Fruit fly (Drosophila melanogaster) whole organism, embryonic: ENCODE data around the gene SLC5A11.

Experiments
- Adf1 ChIP-seq: fragments of 200-800 bp; sonication (Bioruptor generic); IDR thresholded peaks from 2 replicates; pipeline ENCODE4 v1.3.6; 2022; ENCODE audit warnings: missing biosample characterization, missing genetic modification characterization
- CG10267 ChIP-seq: fragments of 200-800 bp; sonication (Bioruptor generic); optimal IDR thresholded peaks from 2 replicates; lab custom pipeline; 2018; ENCODE audit warnings: missing biosample characterization, mild to moderate bottlenecking, missing genetic modification characterization, moderate library complexity
- CG11456 ChIP-seq: fragments of 200-800 bp; sonication (Bioruptor generic); IDR thresholded peaks from 3 replicates; pipeline ENCODE4 v1.3.6; 2022; ENCODE audit warnings: missing biosample characterization, missing genetic modification characterization
- CG12659 ChIP-seq: fragments of 200-800 bp; sonication (Bioruptor generic); optimal IDR thresholded peaks from 3 replicates; lab custom pipeline; 2017; ENCODE audit warnings: mild to moderate bottlenecking, missing biosample characterization, missing genetic modification reagents, missing genetic modification characterization
- CG13296 ChIP-seq: fragments of 200-800 bp; sonication (Bioruptor generic); optimal IDR thresholded peaks from 3 replicates; lab custom pipeline; 2018; ENCODE audit warnings: missing biosample characterization, mild to moderate bottlenecking, missing genetic modification characterization
- CG13424 ChIP-seq: fragments of 200-800 bp; sonication (Bioruptor generic); optimal IDR thresholded peaks from 2 replicates; lab custom pipeline; 2019; ENCODE audit warnings: missing biosample characterization, mild to moderate bottlenecking, missing genetic modification characterization, moderate library complexity
- CG14014 ChIP-seq: fragments of 200-800 bp; sonication (Bioruptor generic); IDR thresholded peaks from 2 replicates; pipeline ENCODE4 v1.3.6; 2022; ENCODE audit warnings: missing biosample characterization, missing genetic modification characterization
- CG15601 ChIP-seq: fragments of 200-800 bp; sonication (Bioruptor generic); optimal IDR thresholded peaks from 3 replicates; lab custom pipeline; 2019; ENCODE audit warnings: missing biosample characterization, mild to moderate bottlenecking, missing genetic modification characterization, moderate library complexity
- CG16815 ChIP-seq: fragments of 200-800 bp; sonication (Bioruptor generic); optimal IDR thresholded peaks from 3 replicates; lab custom pipeline; 2017; ENCODE audit warnings: missing biosample characterization, mild to moderate bottlenecking, missing genetic modification characterization
- CG17328 ChIP-seq: fragments of 200-800 bp; sonication (Bioruptor generic); IDR thresholded peaks from 2 replicates; pipeline ENCODE4 v1.3.6; 2022; ENCODE audit warnings: missing biosample characterization, missing genetic modification characterization
- CG17568 ChIP-seq: fragments of 200-800 bp; sonication (Bioruptor generic); optimal IDR thresholded peaks from 2 replicates; lab custom pipeline; 2018; ENCODE audit warnings: missing biosample characterization, mild to moderate bottlenecking, missing genetic modification characterization, moderate library complexity
- CG2202 ChIP-seq: fragments of 200-800 bp; sonication (Bioruptor generic); optimal IDR thresholded peaks from 2 replicates; lab custom pipeline; 2018; ENCODE audit warnings: missing biosample characterization, mild to moderate bottlenecking, missing genetic modification characterization
- CG31441 ChIP-seq: fragments of 200-800 bp; sonication (Bioruptor generic); IDR thresholded peaks from 2 replicates; pipeline ENCODE4 v1.3.6; 2022; ENCODE audit warnings: missing biosample characterization, missing genetic modification characterization
- CG3847 ChIP-seq: fragments of 200-800 bp; sonication (Bioruptor generic); IDR thresholded peaks from 2 replicates; pipeline ENCODE4 v1.3.6; 2022; ENCODE audit warnings: missing biosample characterization, missing genetic modification characterization
- CG4617 ChIP-seq: fragments of 200-800 bp; sonication (Bioruptor generic); optimal IDR thresholded peaks from 3 replicates; lab custom pipeline; 2016; ENCODE audit warnings: missing biosample characterization, missing genetic modification characterization, borderline replicate concordance
- CG6765 ChIP-seq: fragments of 200-800 bp; sonication (Bioruptor generic); optimal IDR thresholded peaks from 3 replicates; lab custom pipeline; 2017; ENCODE audit warnings: missing biosample characterization, mild to moderate bottlenecking, missing genetic modification characterization
- CG7839 ChIP-seq: fragments of 200-800 bp; sonication (Bioruptor generic); optimal IDR thresholded peaks from 3 replicates; lab custom pipeline; 2018; ENCODE audit warnings: missing biosample characterization, mild to moderate bottlenecking, missing genetic modification characterization, moderate library complexity
- CG8924 ChIP-seq: fragments of 200-800 bp; optimal IDR thresholded peaks from 3 replicates; lab custom pipeline; 2019; ENCODE audit warnings: missing biosample characterization, mild to moderate bottlenecking, missing genetic modification characterization, moderate library complexity
- CG9817 ChIP-seq: fragments of 200-800 bp; sonication (Bioruptor generic); optimal IDR thresholded peaks from 2 replicates; lab custom pipeline; 2018; ENCODE audit warnings: missing biosample characterization, mild to moderate bottlenecking, missing genetic modification characterization, moderate library complexity
- CkIIα-i1 ChIP-seq: fragments of 200-800 bp; sonication (Bioruptor generic); IDR thresholded peaks from 2 replicates; pipeline ENCODE4 v1.3.6; 2022; ENCODE audit warnings: missing biosample characterization, missing genetic modification characterization
- Dip2 ChIP-seq: fragments of 200-800 bp; sonication (Bioruptor generic); IDR thresholded peaks from 2 replicates; pipeline ENCODE4 v1.3.6; 2022; ENCODE audit warnings: missing biosample characterization, missing genetic modification characterization
- Dip3 ChIP-seq: fragments of 200-800 bp; sonication (Bioruptor generic); optimal IDR thresholded peaks from 3 replicates; lab custom pipeline; 2016; ENCODE audit warnings: missing biosample characterization, missing genetic modification characterization
- Gsc ChIP-seq: fragments of 200-800 bp; sonication (Bioruptor generic); IDR thresholded peaks from 2 replicates; pipeline ENCODE4 v1.3.6; 2022; ENCODE audit warnings: missing biosample characterization, missing genetic modification characterization
- HLHmδ ChIP-seq: fragments of 200-800 bp; sonication (Bioruptor generic); optimal IDR thresholded peaks from 2 replicates; lab custom pipeline; 2018; ENCODE audit warnings: missing biosample characterization, mild to moderate bottlenecking, missing genetic modification characterization, moderate library complexity
- Hey ChIP-seq: fragments of 200-800 bp; sonication (Bioruptor generic); optimal IDR thresholded peaks from 3 replicates; lab custom pipeline; 2018; ENCODE audit warnings: missing biosample characterization, mild to moderate bottlenecking, missing genetic modification characterization
- Hr78 ChIP-seq, 2 experiments: fragments of 200-800 bp in 1 of 2; fragments of >200 bp in 1 of 2; sonication (Bioruptor generic) in 1 of 2; optimal IDR thresholded peaks; 2 replicates each; lab custom pipeline; 2017 to 2019; ENCODE audit warnings: missing biosample characterization in 2 of 2, missing genetic modification characterization in 2 of 2, mild to moderate bottlenecking in 1 of 2, moderate library complexity in 1 of 2
- Kr ChIP-seq: fragments of 200-800 bp; sonication (Bioruptor generic); optimal IDR thresholded peaks from 2 replicates; lab custom pipeline; 2017; ENCODE audit warnings: missing biosample characterization, mild to moderate bottlenecking, missing genetic modification characterization
- Lim3 ChIP-seq: fragments of 200-800 bp; sonication (Bioruptor generic); IDR thresholded peaks from 2 replicates; pipeline ENCODE4 v1.3.6; 2022; ENCODE audit warnings: missing biosample characterization, missing genetic modification characterization
- MBD-R2 ChIP-seq: fragments of 200-800 bp; sonication (Bioruptor generic); IDR thresholded peaks from 2 replicates; pipeline ENCODE4 v1.3.6; 2022; ENCODE audit warnings: missing biosample characterization, missing genetic modification characterization
- Nf-YB ChIP-seq: fragments of 200-800 bp; sonication (Bioruptor generic); optimal IDR thresholded peaks from 3 replicates; lab custom pipeline; 2019; ENCODE audit warnings: missing biosample characterization, mild to moderate bottlenecking, missing genetic modification characterization, moderate library complexity
- Opbp ChIP-seq: fragments of 200-800 bp; sonication (Bioruptor generic); IDR thresholded peaks from 3 replicates; pipeline ENCODE4 v1.3.6; 2022; ENCODE audit warnings: missing biosample characterization, missing genetic modification characterization; ENCODE audit not compliant: partially characterized antibody
- Sox100B ChIP-seq: fragments of 200-800 bp; sonication (Bioruptor generic); optimal IDR thresholded peaks from 3 replicates; lab custom pipeline; 2018; ENCODE audit warnings: missing biosample characterization, mild to moderate bottlenecking, missing genetic modification characterization
- Sox102F ChIP-seq: fragments of 200-800 bp; sonication (Bioruptor generic); optimal IDR thresholded peaks from 2 replicates; lab custom pipeline; 2018; ENCODE audit warnings: missing biosample characterization, mild to moderate bottlenecking, missing genetic modification characterization, moderate library complexity
- Sry-δ ChIP-seq: fragments of 200-800 bp; sonication (Bioruptor generic); optimal IDR thresholded peaks from 2 replicates; lab custom pipeline; 2016; ENCODE audit warnings: missing biosample characterization, missing genetic modification characterization
- br ChIP-seq: fragments of >200 bp; optimal IDR thresholded peaks from 2 replicates; lab custom pipeline; 2017
- croc ChIP-seq: fragments of 200-800 bp; sonication (Bioruptor generic); conservative IDR thresholded peaks from 3 replicates; pipeline ENCODE4 v1.3.6; 2022; ENCODE audit warnings: missing biosample characterization, missing genetic modification characterization
- dimm ChIP-seq: fragments of 200-800 bp; sonication (Bioruptor generic); IDR thresholded peaks from 2 replicates; pipeline ENCODE4 v1.3.6; 2022; ENCODE audit warnings: missing biosample characterization, missing genetic modification characterization
- emc ChIP-seq: fragments of 200-800 bp; sonication (Bioruptor generic); optimal IDR thresholded peaks from 2 replicates; lab custom pipeline; 2016; ENCODE audit warnings: missing biosample characterization, missing genetic modification characterization
- hbn ChIP-seq: fragments of 200-800 bp; sonication (Bioruptor generic); IDR thresholded peaks from 2 replicates; pipeline ENCODE4 v1.3.6; 2022; ENCODE audit warnings: missing biosample characterization, missing genetic modification characterization; ENCODE audit not compliant: partially characterized antibody
- jumu ChIP-seq: fragments of 200-800 bp; sonication (Bioruptor generic); optimal IDR thresholded peaks from 3 replicates; lab custom pipeline; 2016; ENCODE audit warnings: missing biosample characterization, missing genetic modification characterization
- knrl ChIP-seq: fragments of 200-800 bp; sonication (Bioruptor generic); IDR thresholded peaks from 3 replicates; pipeline ENCODE4 v1.3.6; 2022; ENCODE audit warnings: missing biosample characterization, missing genetic modification characterization; ENCODE audit not compliant: partially characterized antibody
- lbe ChIP-seq: fragments of 200-800 bp; sonication (Bioruptor generic); optimal IDR thresholded peaks from 2 replicates; lab custom pipeline; 2016; ENCODE audit warnings: missing biosample characterization, mild to moderate bottlenecking, missing genetic modification characterization
- lola ChIP-seq, 3 experiments: fragments of >200 bp in 2 of 3; fragments of 200-800 bp in 1 of 3; sonication (Bioruptor generic) in 1 of 3; optimal IDR thresholded peaks; 2 replicates each; lab custom pipeline; 2017 to 2019; ENCODE audit warnings: missing biosample characterization in 3 of 3, missing genetic modification characterization in 3 of 3, mild to moderate bottlenecking in 1 of 3, moderate library complexity in 1 of 3
- nmo ChIP-seq: fragments of 200-800 bp; sonication (Bioruptor generic); optimal IDR thresholded peaks from 2 replicates; lab custom pipeline; 2018; ENCODE audit warnings: missing biosample characterization, mild to moderate bottlenecking, missing genetic modification characterization, moderate library complexity
- org-1 ChIP-seq: fragments of 200-800 bp; sonication (Bioruptor generic); optimal IDR thresholded peaks from 2 replicates; lab custom pipeline; 2017; ENCODE audit warnings: missing biosample characterization, missing genetic modification characterization
- pita ChIP-seq: fragments of 200-800 bp; sonication (Bioruptor generic); optimal IDR thresholded peaks from 2 replicates; lab custom pipeline; 2017; ENCODE audit warnings: missing biosample characterization, mild to moderate bottlenecking, missing genetic modification characterization
- pros ChIP-seq: fragments of 200-800 bp; sonication (Bioruptor generic); optimal IDR thresholded peaks from 3 replicates; lab custom pipeline; 2019; ENCODE audit warnings: missing biosample characterization, mild to moderate bottlenecking, missing genetic modification characterization, moderate library complexity
- pum ChIP-seq: fragments of 200-800 bp; sonication (Bioruptor generic); optimal IDR thresholded peaks from 2 replicates; lab custom pipeline; 2016; ENCODE audit warnings: missing biosample characterization, missing genetic modification characterization
- seq ChIP-seq: fragments of 200-800 bp; sonication (Bioruptor generic); IDR thresholded peaks from 2 replicates; pipeline ENCODE4 v1.3.6; 2022; ENCODE audit warnings: missing biosample characterization, missing genetic modification characterization
- sim ChIP-seq: fragments of 200-800 bp; sonication (Bioruptor generic); IDR thresholded peaks from 2 replicates; pipeline ENCODE4 v1.3.6; 2022; ENCODE audit warnings: missing biosample characterization, missing genetic modification characterization
- ssp ChIP-seq: fragments of 200-800 bp; sonication (Bioruptor generic); IDR thresholded peaks from 2 replicates; pipeline ENCODE4 v1.3.6; 2022; ENCODE audit warnings: missing biosample characterization, missing genetic modification characterization

Gene SLC5A11

dm6 chr2L:8156682-8157081 lies 48.2 kb downstream of the SLC5A11 start (continued):
- TF ChIP-seq nmo (GFP tag; lab: Kevin White, UChicago) = peak; percentile 76
- TF ChIP-seq sim = no peak
- TF ChIP-seq CG2202 (tag; lab: Kevin White, UChicago) = no peak
- peak; percentile 66 for TF ChIP-seq CG12659 (GFP tag; lab: Kevin White, UChicago)
- peak; percentile 6 for TF ChIP-seq emc (GFP tag; lab: Kevin White, UChicago)
- no peak for TF ChIP-seq Dip2 (GFP tag; lab: Robert Waterston, UW)
- no peak for TF ChIP-seq CG15601
- TF ChIP-seq CG17328 (GFP tag; lab: Robert Waterston, UW) = peak; percentile 69
- no peak for TF ChIP-seq pita
- no peak for TF ChIP-seq org-1 (GFP tag; lab: Kevin White, UChicago)
- TF ChIP-seq CG13296 (GFP tag; lab: Kevin White, UChicago) = peak; percentile 68
- TF ChIP-seq seq = 0 out of 2 replicates have a peak, but pooled peaks have one; percentile 34
- peak; percentile 41; the same call in 2 of the 3 replicates for TF ChIP-seq croc (GFP tag; lab: Robert Waterston, UW)
- TF ChIP-seq dimm (GFP tag; lab: Robert Waterston, UW) = no peak
- no peak for TF ChIP-seq Hr78 (GFP tag; optimal IDR thresholded peaks at IDR 0.05; lab: Kevin White, UChicago)
- TF ChIP-seq pum (GFP tag; lab: Kevin White, UChicago) = peak; percentile 72
- no peak for TF ChIP-seq CkIIα-i1 (GFP tag; lab: Robert Waterston, UW)
- TF ChIP-seq CG4617 = peak; percentile 80
- peak; percentile 79 for TF ChIP-seq CG13424 (tag; lab: Kevin White, UChicago)
- TF ChIP-seq MBD-R2 (GFP tag; lab: Robert Waterston, UW) = peak; percentile 90
- TF ChIP-seq HLHmδ = no peak
- peak; percentile 69 for TF ChIP-seq Sox102F (GFP tag; lab: Kevin White, UChicago)
- TF ChIP-seq lola (GFP tag; optimal IDR thresholded peaks at IDR 0.05; lab: Kevin White, UChicago) = peak in 1 of 3 experiments; percentile 41
- peak; percentile 82 for TF ChIP-seq jumu (GFP tag; lab: Kevin White, UChicago)
- TF ChIP-seq Dip3 (GFP tag; lab: Kevin White, UChicago) = peak; percentile 76
- peak; percentile 57 for TF ChIP-seq Adf1 (GFP tag; lab: Robert Waterston, UW)
- peak; percentile 67 for TF ChIP-seq CG14014 (GFP tag; lab: Robert Waterston, UW)
- TF ChIP-seq ssp (GFP tag; lab: Robert Waterston, UW) = no peak; the same call in 1 of the 2 replicates
- TF ChIP-seq hbn = no peak
- TF ChIP-seq CG3847 = peak; percentile 69
- TF ChIP-seq knrl (GFP tag; lab: Robert Waterston, UW) = no peak
- peak; percentile 42 for TF ChIP-seq Sry-δ (GFP tag; lab: Kevin White, UChicago)
- no peak for TF ChIP-seq Lim3
- TF ChIP-seq Sox100B (GFP tag; lab: Kevin White, UChicago) = peak; percentile 32
- peak; percentile 70 for TF ChIP-seq CG31441 (GFP tag; lab: Robert Waterston, UW)
- peak; percentile 76 for TF ChIP-seq CG7839 (tag; lab: Kevin White, UChicago)
- no peak for TF ChIP-seq CG11456 (GFP tag; lab: Robert Waterston, UW)
- peak; percentile 60 for TF ChIP-seq CG10267 (tag; lab: Kevin White, UChicago)
- TF ChIP-seq pros (GFP tag; lab: Kevin White, UChicago) = no peak
- no peak for TF ChIP-seq CG6765 (GFP tag; lab: Kevin White, UChicago)
- TF ChIP-seq Nf-YB (GFP tag; lab: Kevin White, UChicago) = no peak
- TF ChIP-seq CG17568 (GFP tag; lab: Kevin White, UChicago) = peak; percentile 57
- no peak for TF ChIP-seq Opbp
- TF ChIP-seq lbe = peak; percentile 60
- peak; percentile 69 for TF ChIP-seq CG8924
- TF ChIP-seq CG9817 (tag; lab: Kevin White, UChicago) = peak; percentile 80
- peak; percentile 37 for TF ChIP-seq CG16815 (GFP tag; lab: Kevin White, UChicago)
- no peak for TF ChIP-seq Kr (GFP tag; lab: Kevin White, UChicago)
- TF ChIP-seq Hey (tag; lab: Kevin White, UChicago) = no peak
- no peak for TF ChIP-seq br (lab: Kevin White, UChicago)
- no peak for TF ChIP-seq Gsc
